Fruit fly (Drosophila melanogaster): Measurements from ENCODE around the gene CG44422.

The CG44422 gene

DNA sequence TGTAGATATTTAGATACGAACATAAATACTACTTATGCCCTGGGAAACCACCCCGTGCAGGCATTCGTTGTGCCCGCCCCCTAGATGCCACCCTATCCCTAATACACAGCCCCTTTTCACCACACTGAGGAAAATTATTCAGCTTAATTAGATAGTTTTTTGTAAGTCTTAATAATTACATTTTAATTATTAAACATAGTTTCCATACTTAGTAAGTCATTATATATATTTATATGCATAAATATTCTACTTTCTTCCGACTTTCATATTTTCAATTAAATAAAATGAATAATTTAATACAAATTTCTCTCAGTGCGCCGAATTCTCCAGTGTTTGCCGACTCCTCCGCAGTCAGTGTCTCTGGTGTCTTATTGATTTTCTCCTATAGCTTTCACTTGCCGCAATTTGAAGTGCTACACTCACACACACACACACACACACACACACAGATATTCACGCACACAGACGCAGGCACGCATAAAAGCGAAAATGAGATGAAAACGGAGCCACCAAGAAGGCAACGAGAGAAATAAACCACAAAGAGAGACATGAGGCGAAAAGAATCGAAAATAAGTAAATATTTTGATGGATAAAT is 7.1 kb downstream of the CG44422 start:
- TF ChIP-seq ttk (GFP tag; IDR thresholded peaks at IDR 0.05) (no peak), Ravus (GFP tag; IDR thresholded peaks at IDR 0.05) (no peak), CG11695 (GFP tag; IDR thresholded peaks at IDR 0.05) (no peak), Ets97D (GFP tag; optimal IDR thresholded peaks at IDR 0.05) (no peak), Dip3 (GFP tag; optimal IDR thresholded peaks at IDR 0.05) (no peak), dmrt99B (tag; optimal IDR thresholded peaks at IDR 0.05) (peak; percentile 50), CG13894 (tag; optimal IDR thresholded peaks at IDR 0.05) (peak; percentile 39), gsb-n (tag; optimal IDR thresholded peaks at IDR 0.05) (no peak), vnd (GFP tag; IDR thresholded peaks at IDR 0.05; ENCODE audit: partially characterized antibody) (no peak), Spps (tag; optimal IDR thresholded peaks at IDR 0.05) (no peak), CG3838 (GFP tag; optimal IDR thresholded peaks at IDR 0.05) (no peak), Ptx1 (GFP tag; IDR thresholded peaks at IDR 0.05) (peak; percentile 41; the same call in 1 of the 2 replicates), trem (tag; optimal IDR thresholded peaks at IDR 0.05) (no peak), wor (GFP tag; IDR thresholded peaks at IDR 0.05) (no peak), NfI (GFP tag; optimal IDR thresholded peaks at IDR 0.05) (no peak), fd64A (GFP tag; optimal IDR thresholded peaks at IDR 0.05) (no peak), scrt (GFP tag; optimal IDR thresholded peaks at IDR 0.05) (peak; percentile 6), CG9215 (GFP tag; IDR thresholded peaks at IDR 0.05) (0 out of 2 replicates have a peak, but pooled peaks have one; percentile 11), CG3726 (GFP tag; IDR thresholded peaks at IDR 0.05) (no peak), CG13775 (GFP tag; optimal IDR thresholded peaks at IDR 0.05) (no peak), CG31224 (GFP tag; IDR thresholded peaks at IDR 0.05) (no peak), CG5245 (GFP tag; optimal IDR thresholded peaks at IDR 0.05) (no peak), mam (GFP tag; optimal IDR thresholded peaks at IDR 0.05) (no peak), tll (GFP tag; optimal IDR thresholded peaks at IDR 0.05) (no peak), CG15696 (tag; optimal IDR thresholded peaks at IDR 0.05) (no peak), Atf6 (GFP tag; IDR thresholded peaks at IDR 0.05) (0 out of 2 replicates have a peak, but pooled peaks have one; percentile 10), CG6854 (GFP tag; optimal IDR thresholded peaks at IDR 0.05) (no peak), Hand (GFP tag; optimal IDR thresholded peaks at IDR 0.05) (no peak), CG14014 (GFP tag; IDR thresholded peaks at IDR 0.05) (no peak), Deaf1 (tag; optimal IDR thresholded peaks at IDR 0.05) (peak; percentile 17), CG2199 (GFP tag; IDR thresholded peaks at IDR 0.05) (no peak), CG13287 (GFP tag; IDR thresholded peaks at IDR 0.05; ENCODE audit: partially characterized antibody) (no peak), CG9727 (GFP tag; optimal IDR thresholded peaks at IDR 0.05) (peak; percentile 18), CG4282 (GFP tag; optimal IDR thresholded peaks at IDR 0.05) (no peak), CG2712 (tag; optimal IDR thresholded peaks at IDR 0.05) (peak; percentile 9), CG11504 (tag; optimal IDR thresholded peaks at IDR 0.05) (peak; percentile 51), CG4820 (GFP tag; optimal IDR thresholded peaks at IDR 0.05) (no peak), CG1832 (GFP tag; optimal IDR thresholded peaks at IDR 0.05) (no peak), disco-r (GFP tag; optimal IDR thresholded peaks at IDR 0.05) (no peak), CG18262 (tag; optimal IDR thresholded peaks at IDR 0.05) (no peak), chinmo (GFP tag; IDR thresholded peaks at IDR 0.05; ENCODE audit: partially characterized antibody) (no peak), lab (GFP tag; optimal IDR thresholded peaks at IDR 0.05) (peak; percentile 57), CG18599 (GFP tag; optimal IDR thresholded peaks at IDR 0.05) (peak; percentile 76), abd-A (tag; optimal IDR thresholded peaks at IDR 0.05) (no peak), Camta (GFP tag; optimal IDR thresholded peaks at IDR 0.05) (no peak), Doc3 (GFP tag; IDR thresholded peaks at IDR 0.05; ENCODE audit: partially characterized antibody) (no peak), CG7556 (GFP tag; optimal IDR thresholded peaks at IDR 0.05) (peak; percentile 43), ara (GFP tag; IDR thresholded peaks at IDR 0.05) (no peak), Mrtf (GFP tag; IDR thresholded peaks at IDR 0.05) (no peak), HmgD (GFP tag; optimal IDR thresholded peaks at IDR 0.05) (no peak)
